Fruit fly (Drosophila melanogaster) whole organism, embryonic: ENCODE data around the gene CG8891.

Experiments
- Atf6 ChIP-seq: fragments of 200-800 bp; sonication (Bioruptor generic); IDR thresholded peaks from 2 replicates; pipeline ENCODE4 v1.3.6; 2022; ENCODE audit warnings: missing biosample characterization, missing genetic modification characterization
- B-H2 ChIP-seq: fragments of 200-800 bp; sonication (Bioruptor generic); optimal IDR thresholded peaks from 2 replicates; lab custom pipeline; 2018; ENCODE audit warnings: missing biosample characterization, mild to moderate bottlenecking, missing genetic modification characterization
- CG11093 ChIP-seq: fragments of 200-800 bp; sonication (Bioruptor generic); IDR thresholded peaks from 3 replicates; pipeline ENCODE4 v1.3.6; 2022; ENCODE audit warnings: missing biosample characterization, missing genetic modification characterization
- CG12744 ChIP-seq: fragments of 200-800 bp; sonication (Bioruptor generic); optimal IDR thresholded peaks from 2 replicates; lab custom pipeline; 2016; ENCODE audit warnings: missing biosample characterization, missing genetic modification characterization
- CG15011 ChIP-seq: fragments of 200-800 bp; sonication (Bioruptor generic); optimal IDR thresholded peaks from 3 replicates; lab custom pipeline; 2018; ENCODE audit warnings: missing biosample characterization, mild to moderate bottlenecking, missing genetic modification characterization
- CG17359 ChIP-seq: fragments of 200-800 bp; sonication (Bioruptor generic); optimal IDR thresholded peaks from 3 replicates; lab custom pipeline; 2018; ENCODE audit warnings: missing biosample characterization, mild to moderate bottlenecking, missing genetic modification characterization, moderate library complexity
- CG17361 ChIP-seq: fragments of 200-800 bp; sonication (Bioruptor generic); IDR thresholded peaks from 3 replicates; pipeline ENCODE4 v1.3.6; 2022; ENCODE audit warnings: missing biosample characterization, missing genetic modification characterization
- CG17802 ChIP-seq: fragments of 200-800 bp; sonication (Bioruptor generic); optimal IDR thresholded peaks from 2 replicates; lab custom pipeline; 2018; ENCODE audit warnings: missing biosample characterization, mild to moderate bottlenecking, missing genetic modification characterization, moderate library complexity
- CG18262 ChIP-seq: fragments of 200-800 bp; optimal IDR thresholded peaks from 3 replicates; lab custom pipeline; 2019; ENCODE audit warnings: missing biosample characterization, mild to moderate bottlenecking, missing genetic modification characterization, moderate library complexity
- CG2889 ChIP-seq: fragments of 200-800 bp; sonication (Bioruptor generic); IDR thresholded peaks from 3 replicates; pipeline ENCODE4 v1.3.6; 2022; ENCODE audit warnings: missing biosample characterization, missing genetic modification characterization
- CG30020 ChIP-seq: fragments of 200-800 bp; optimal IDR thresholded peaks from 2 replicates; lab custom pipeline; 2019; ENCODE audit warnings: missing biosample characterization, mild to moderate bottlenecking, missing genetic modification characterization, moderate library complexity
- CG31224 ChIP-seq: fragments of 200-800 bp; sonication (Bioruptor generic); IDR thresholded peaks from 2 replicates; pipeline ENCODE4 v1.3.6; 2022; ENCODE audit warnings: missing biosample characterization, missing genetic modification characterization
- CG31365 ChIP-seq: fragments of 200-800 bp; sonication (Bioruptor generic); optimal IDR thresholded peaks from 2 replicates; lab custom pipeline; 2018; ENCODE audit warnings: missing biosample characterization, mild to moderate bottlenecking, missing genetic modification characterization
- CG34376 ChIP-seq: fragments of 200-800 bp; sonication (Bioruptor generic); optimal IDR thresholded peaks from 2 replicates; lab custom pipeline; 2018; ENCODE audit warnings: missing biosample characterization, mild to moderate bottlenecking, missing genetic modification characterization
- CG4404 ChIP-seq: fragments of 200-800 bp; sonication (Bioruptor generic); IDR thresholded peaks from 2 replicates; pipeline ENCODE4 v1.3.6; 2022; ENCODE audit warnings: missing biosample characterization, missing genetic modification characterization
- CG4424 ChIP-seq: fragments of 200-800 bp; sonication (Bioruptor generic); optimal IDR thresholded peaks from 3 replicates; lab custom pipeline; 2016; ENCODE audit warnings: missing biosample characterization, missing genetic modification characterization
- CG6813 ChIP-seq: fragments of 200-800 bp; sonication (Bioruptor generic); optimal IDR thresholded peaks from 2 replicates; lab custom pipeline; 2017; ENCODE audit warnings: missing biosample characterization, missing genetic modification characterization, mild to moderate bottlenecking, moderate library complexity, missing genetic modification reagents
- CG6854 ChIP-seq: fragments of 200-800 bp; sonication (Bioruptor generic); optimal IDR thresholded peaks from 3 replicates; lab custom pipeline; 2017; ENCODE audit warnings: missing biosample characterization, mild to moderate bottlenecking, missing genetic modification characterization
- CG7556 ChIP-seq: fragments of 200-800 bp; sonication (Bioruptor generic); optimal IDR thresholded peaks from 2 replicates; lab custom pipeline; 2017; ENCODE audit warnings: missing biosample characterization, mild to moderate bottlenecking, missing genetic modification characterization
- CG8944 ChIP-seq: fragments of 200-800 bp; sonication (Bioruptor generic); optimal IDR thresholded peaks from 3 replicates; lab custom pipeline; 2016; ENCODE audit warnings: missing biosample characterization, missing genetic modification characterization
- CG9437 ChIP-seq: fragments of 200-800 bp; sonication (Bioruptor generic); optimal IDR thresholded peaks from 2 replicates; lab custom pipeline; 2018; ENCODE audit warnings: missing biosample characterization, mild to moderate bottlenecking, missing genetic modification characterization
- Drgx ChIP-seq: fragments of 200-800 bp; sonication (Bioruptor generic); IDR thresholded peaks from 2 replicates; pipeline ENCODE4 v1.3.6; 2022; ENCODE audit warnings: missing biosample characterization, missing genetic modification characterization
- Hr51 ChIP-seq, 2 experiments: fragments of 200-800 bp; sonication (Bioruptor generic); optimal IDR thresholded peaks; 2 replicates in 1 of 2; 3 replicates in 1 of 2; lab custom pipeline; 2016 to 2018; ENCODE audit warnings: missing biosample characterization in 2 of 2, missing genetic modification characterization in 2 of 2, mild to moderate bottlenecking in 1 of 2, moderate library complexity in 1 of 2
- Kr ChIP-seq: fragments of 200-800 bp; sonication (Bioruptor generic); optimal IDR thresholded peaks from 2 replicates; lab custom pipeline; 2017; ENCODE audit warnings: missing biosample characterization, mild to moderate bottlenecking, missing genetic modification characterization
- MTF-1 ChIP-seq: fragments of 200-800 bp; sonication (Bioruptor generic); optimal IDR thresholded peaks from 2 replicates; lab custom pipeline; 2018; ENCODE audit warnings: missing biosample characterization, mild to moderate bottlenecking, missing genetic modification characterization, borderline replicate concordance
- Max ChIP-seq: fragments of 200-800 bp; sonication (Bioruptor generic); optimal IDR thresholded peaks from 2 replicates; lab custom pipeline; 2016; ENCODE audit warnings: missing biosample characterization, mild to moderate bottlenecking, missing genetic modification characterization
- NK7.1 ChIP-seq: fragments of 200-800 bp; sonication (Bioruptor generic); optimal IDR thresholded peaks from 3 replicates; lab custom pipeline; 2016; ENCODE audit warnings: missing biosample characterization, missing genetic modification characterization
- Nf-YC ChIP-seq: fragments of 200-800 bp; optimal IDR thresholded peaks from 3 replicates; lab custom pipeline; 2019; ENCODE audit warnings: missing biosample characterization, mild to moderate bottlenecking, missing genetic modification characterization, moderate library complexity
- Scr ChIP-seq: fragments of 200-800 bp; sonication (Bioruptor generic); IDR thresholded peaks from 2 replicates; pipeline ENCODE4 v1.3.6; 2022; ENCODE audit warnings: missing biosample characterization, missing genetic modification characterization; ENCODE audit not compliant: partially characterized antibody
- Ssrp ChIP-seq: fragments of 200-800 bp; sonication (Bioruptor generic); optimal IDR thresholded peaks from 2 replicates; lab custom pipeline; 2018; ENCODE audit warnings: missing biosample characterization, mild to moderate bottlenecking, missing genetic modification characterization, moderate library complexity
- al ChIP-seq: fragments of 200-800 bp; sonication (Bioruptor generic); IDR thresholded peaks from 2 replicates; pipeline ENCODE4 v1.3.6; 2022; ENCODE audit warnings: missing biosample characterization, missing genetic modification characterization
- bab2 ChIP-seq: fragments of 200-800 bp; sonication (Bioruptor generic); optimal IDR thresholded peaks from 2 replicates; lab custom pipeline; 2016; ENCODE audit warnings: missing biosample characterization, missing genetic modification characterization
- dm ChIP-seq: fragments of 200-800 bp; sonication (Bioruptor generic); optimal IDR thresholded peaks from 3 replicates; lab custom pipeline; 2016; ENCODE audit warnings: missing biosample characterization, missing genetic modification characterization
- emc ChIP-seq: fragments of 200-800 bp; sonication (Bioruptor generic); optimal IDR thresholded peaks from 2 replicates; lab custom pipeline; 2016; ENCODE audit warnings: missing biosample characterization, missing genetic modification characterization
- eyg ChIP-seq: fragments of 200-800 bp; sonication (Bioruptor generic); optimal IDR thresholded peaks from 3 replicates; lab custom pipeline; 2016; ENCODE audit warnings: missing biosample characterization, missing genetic modification characterization
- jing ChIP-seq: fragments of 200-800 bp; sonication (Bioruptor generic); optimal IDR thresholded peaks from 2 replicates; lab custom pipeline; 2018; ENCODE audit warnings: missing biosample characterization, mild to moderate bottlenecking, missing genetic modification characterization
- lab ChIP-seq: fragments of 200-800 bp; sonication (Bioruptor generic); optimal IDR thresholded peaks from 3 replicates; lab custom pipeline; 2017; ENCODE audit warnings: missing biosample characterization, missing genetic modification characterization, mild to moderate bottlenecking, moderate library complexity, missing genetic modification reagents
- lola ChIP-seq, 3 experiments: fragments of >200 bp in 2 of 3; fragments of 200-800 bp in 1 of 3; sonication (Bioruptor generic) in 1 of 3; optimal IDR thresholded peaks; 2 replicates each; lab custom pipeline; 2017 to 2019; ENCODE audit warnings: missing biosample characterization in 3 of 3, missing genetic modification characterization in 3 of 3, mild to moderate bottlenecking in 1 of 3, moderate library complexity in 1 of 3
- org-1 ChIP-seq: fragments of 200-800 bp; sonication (Bioruptor generic); optimal IDR thresholded peaks from 2 replicates; lab custom pipeline; 2017; ENCODE audit warnings: missing biosample characterization, missing genetic modification characterization
- p53 ChIP-seq: fragments of 200-800 bp; sonication (Bioruptor generic); optimal IDR thresholded peaks from 2 replicates; lab custom pipeline; 2016; ENCODE audit warnings: missing biosample characterization, missing genetic modification characterization
- pfk ChIP-seq: fragments of 200-800 bp; sonication (Bioruptor generic); optimal IDR thresholded peaks from 2 replicates; lab custom pipeline; 2018; ENCODE audit warnings: missing biosample characterization, mild to moderate bottlenecking, missing genetic modification characterization, moderate library complexity
- pita ChIP-seq: fragments of 200-800 bp; sonication (Bioruptor generic); optimal IDR thresholded peaks from 2 replicates; lab custom pipeline; 2017; ENCODE audit warnings: missing biosample characterization, mild to moderate bottlenecking, missing genetic modification characterization
- psq ChIP-seq: fragments of 200-800 bp; sonication (Bioruptor generic); optimal IDR thresholded peaks from 2 replicates; lab custom pipeline; 2017; ENCODE audit warnings: missing biosample characterization, missing genetic modification characterization
- row ChIP-seq: fragments of 200-800 bp; sonication (Bioruptor generic); IDR thresholded peaks from 3 replicates; pipeline ENCODE4 v1.3.6; 2022; ENCODE audit warnings: missing biosample characterization, missing genetic modification characterization
- salm ChIP-seq: fragments of 200-800 bp; sonication (Bioruptor generic); optimal IDR thresholded peaks from 2 replicates; lab custom pipeline; 2018; ENCODE audit warnings: missing biosample characterization, mild to moderate bottlenecking, missing genetic modification characterization
- sens ChIP-seq: fragments of 200-800 bp; sonication (Bioruptor generic); peaks from one replicate; lab custom pipeline; 2016; ENCODE audit warnings: missing biosample characterization, missing genetic modification characterization
- toy ChIP-seq: fragments of 200-800 bp; sonication (Bioruptor generic); IDR thresholded peaks from 2 replicates; pipeline ENCODE4 v1.3.6; 2022; ENCODE audit warnings: missing biosample characterization, missing genetic modification characterization
- ttk ChIP-seq: fragments of 200-800 bp; sonication (Bioruptor generic); IDR thresholded peaks from 2 replicates; pipeline ENCODE4 v2.1.2; 2022; ENCODE audit warnings: missing biosample characterization, missing genetic modification characterization
- z ChIP-seq: fragments of 200-800 bp; sonication (Bioruptor generic); IDR thresholded peaks from 3 replicates; pipeline ENCODE4 v1.3.6; 2022; ENCODE audit warnings: missing biosample characterization, missing genetic modification characterization

The CG8891 gene

DNA sequence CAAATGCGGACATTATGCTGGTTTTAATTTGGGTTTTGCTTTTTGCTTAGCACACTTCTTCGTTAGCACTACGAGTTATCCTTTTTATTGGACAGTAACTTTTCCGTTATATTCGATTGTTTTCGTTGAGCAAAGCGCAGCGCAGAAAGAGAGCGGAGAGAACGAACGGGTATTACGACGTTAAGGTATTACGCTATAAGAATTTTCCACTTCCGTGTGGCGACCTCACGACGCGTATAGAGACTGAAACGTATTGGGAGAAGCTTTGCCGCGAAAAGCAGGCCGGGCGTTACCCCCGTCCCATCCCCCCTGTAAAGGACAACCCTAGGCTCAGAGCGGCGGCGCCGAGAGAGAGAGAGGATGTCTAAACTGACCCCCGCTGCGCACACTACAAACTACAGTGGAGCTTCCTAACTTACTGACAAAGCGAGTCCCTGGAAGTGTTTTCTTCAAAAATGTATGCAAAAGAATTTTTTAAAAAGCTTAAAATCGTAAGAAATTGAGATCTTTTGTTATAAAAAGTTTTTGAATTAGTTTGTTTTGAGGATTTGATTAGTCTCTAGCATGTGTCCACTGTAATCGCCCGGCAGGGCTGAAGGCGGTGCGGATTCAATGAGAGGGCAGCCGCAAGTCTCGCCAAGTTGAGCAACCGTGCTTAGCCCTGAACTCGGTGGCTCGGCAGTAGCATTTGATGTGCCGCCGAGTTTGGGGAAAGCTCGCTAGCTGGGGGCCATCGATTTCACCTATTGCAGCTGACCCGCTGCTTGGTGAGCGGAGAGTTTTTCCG, 25.7 kb upstream of the CG8891 start (continued):
- peak; percentile 97 for TF ChIP-seq CG17359 (tag; lab: Kevin White, UChicago)
- TF ChIP-seq psq = peak; percentile 74
- peak; percentile 56; the same call in 1 of the 3 replicates for TF ChIP-seq z (GFP tag; lab: Robert Waterston, UW)
- TF ChIP-seq CG9437 (GFP tag; lab: Kevin White, UChicago) = peak; percentile 90
- TF ChIP-seq CG17361 = peak; percentile 92
- peak; percentile 90 for TF ChIP-seq CG18262 (tag; lab: Kevin White, UChicago)
- TF ChIP-seq CG31365 (tag; lab: Kevin White, UChicago) = peak; percentile 81
- peak; percentile 91 for TF ChIP-seq NK7.1 (GFP tag; lab: Kevin White, UChicago)
- peak; percentile 72 for TF ChIP-seq CG17802 (tag; lab: Kevin White, UChicago)
- peak; percentile 84 for TF ChIP-seq salm (tag; lab: Kevin White, UChicago)
- peak; percentile 94 for TF ChIP-seq CG4424 (GFP tag; lab: Kevin White, UChicago)
- TF ChIP-seq emc (GFP tag; lab: Kevin White, UChicago) = peak; percentile 89
- TF ChIP-seq pfk (GFP tag; lab: Kevin White, UChicago) = peak; percentile 50
- peak; percentile 91 for TF ChIP-seq CG2889 (GFP tag; lab: Robert Waterston, UW)
- TF ChIP-seq B-H2 (GFP tag; lab: Kevin White, UChicago) = peak; percentile 97
- TF ChIP-seq CG15011 (GFP tag; lab: Kevin White, UChicago) = peak; percentile 93
- TF ChIP-seq CG8944 = peak; percentile 94
- peak; percentile 89 for TF ChIP-seq p53 (GFP tag; lab: Kevin White, UChicago)
- TF ChIP-seq al = peak; percentile 92
- TF ChIP-seq row (GFP tag; lab: Robert Waterston, UW) = peak; percentile 98
- TF ChIP-seq Hr51 (GFP tag; optimal IDR thresholded peaks at IDR 0.05; lab: Kevin White, UChicago) = peak; percentile 92 to 93
- peak; percentile 90 for TF ChIP-seq CG31224 (GFP tag; lab: Robert Waterston, UW)
- peak; percentile 76 for TF ChIP-seq MTF-1
- peak; percentile 97 for TF ChIP-seq CG34376 (GFP tag; lab: Kevin White, UChicago)
- TF ChIP-seq ttk (GFP tag; lab: Robert Waterston, UW) = peak; percentile 93
- TF ChIP-seq lab (GFP tag; lab: Kevin White, UChicago) = peak; percentile 99
- no peak for TF ChIP-seq Kr
- peak; percentile 61 for TF ChIP-seq CG30020
- no peak for TF ChIP-seq pita (GFP tag; lab: Kevin White, UChicago)
- peak; percentile 83 for TF ChIP-seq Nf-YC (tag; lab: Kevin White, UChicago)
- TF ChIP-seq CG7556 = peak; percentile 96
- peak; percentile 93 for TF ChIP-seq eyg (GFP tag; lab: Kevin White, UChicago)
- peak; percentile 95 for TF ChIP-seq CG12744 (GFP tag; lab: Kevin White, UChicago)
- TF ChIP-seq lola (GFP tag; optimal IDR thresholded peaks at IDR 0.05; lab: Kevin White, UChicago) = peak in 1 of 3 experiments; percentile 80
- TF ChIP-seq org-1 (GFP tag; lab: Kevin White, UChicago) = peak; percentile 92
- peak; percentile 82 for TF ChIP-seq toy (GFP tag; lab: Robert Waterston, UW)
- TF ChIP-seq Max = peak; percentile 85
- TF ChIP-seq sens (GFP tag; lab: Kevin White, UChicago) = peak; percentile 99
- TF ChIP-seq CG6813 (GFP tag; lab: Kevin White, UChicago) = peak; percentile 94
- no peak for TF ChIP-seq Scr (GFP tag; lab: Robert Waterston, UW)
- TF ChIP-seq Drgx (GFP tag; lab: Robert Waterston, UW) = peak; percentile 91
- peak; percentile 92; the same call in 2 of the 3 replicates for TF ChIP-seq CG11093 (GFP tag; lab: Robert Waterston, UW)
- TF ChIP-seq bab2 (GFP tag; lab: Kevin White, UChicago) = peak; percentile 96
- TF ChIP-seq Ssrp (tag; lab: Kevin White, UChicago) = peak; percentile 89
- peak; percentile 84 for TF ChIP-seq dm (GFP tag; lab: Kevin White, UChicago)
- peak; percentile 94 for TF ChIP-seq CG6854 (GFP tag; lab: Kevin White, UChicago)
- TF ChIP-seq Atf6 = peak; percentile 96
- TF ChIP-seq CG4404 (GFP tag; lab: Robert Waterston, UW) = peak; percentile 93
- peak; percentile 80 for TF ChIP-seq jing (GFP tag; lab: Kevin White, UChicago)
